Worm (Caenorhabditis elegans): Measurements from ENCODE around the gene F43C11.7.

Gene F43C11.7

DNA sequence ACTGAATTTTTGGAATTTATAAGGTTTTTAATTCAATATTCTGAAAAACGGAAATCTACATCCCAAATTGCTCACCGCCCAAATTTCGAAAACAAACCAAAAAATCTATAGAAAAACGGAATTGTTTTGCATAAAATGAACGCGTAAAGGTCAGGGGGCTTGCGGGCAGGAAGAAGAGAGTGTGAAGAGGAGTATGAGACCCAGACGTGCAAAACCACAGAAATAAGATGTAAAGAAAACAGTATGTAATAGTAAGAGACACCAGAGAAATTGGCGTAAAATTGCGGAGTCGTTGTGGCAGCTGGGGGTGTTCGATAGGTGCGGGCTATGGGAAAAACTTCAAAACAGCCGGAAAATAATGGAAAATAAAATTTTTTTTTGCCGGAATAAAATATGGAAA is 5.3 kb downstream of the F43C11.7 start (continued):
- peak in 1 of 2 experiments; percentile 10 for TF ChIP-seq lsy-2 (tag; optimal IDR thresholded peaks at IDR 0.05)
- no peak for TF ChIP-seq isw-1 (GFP tag; IDR thresholded peaks at IDR 0.05)
- TF ChIP-seq xbp-1 (tag; optimal IDR thresholded peaks at IDR 0.05): no peak
- peak; percentile 34 to 44 for TF ChIP-seq efl-1 (optimal IDR thresholded peaks at IDR 0.05)
- peak; percentile 18 to 20 for TF ChIP-seq efl-1 (GFP tag; optimal IDR thresholded peaks at IDR 0.05 in 1 of 2)
- TF ChIP-seq vab-15 (tag; optimal IDR thresholded peaks at IDR 0.05): no peak
- TF ChIP-seq mef-2 (tag; optimal IDR thresholded peaks at IDR 0.05): no peak
- no peak for TF ChIP-seq mab-9 (GFP tag; IDR thresholded peaks at IDR 0.05)
- TF ChIP-seq mdl-1 (tag; optimal IDR thresholded peaks at IDR 0.05): no peak

DNA sequence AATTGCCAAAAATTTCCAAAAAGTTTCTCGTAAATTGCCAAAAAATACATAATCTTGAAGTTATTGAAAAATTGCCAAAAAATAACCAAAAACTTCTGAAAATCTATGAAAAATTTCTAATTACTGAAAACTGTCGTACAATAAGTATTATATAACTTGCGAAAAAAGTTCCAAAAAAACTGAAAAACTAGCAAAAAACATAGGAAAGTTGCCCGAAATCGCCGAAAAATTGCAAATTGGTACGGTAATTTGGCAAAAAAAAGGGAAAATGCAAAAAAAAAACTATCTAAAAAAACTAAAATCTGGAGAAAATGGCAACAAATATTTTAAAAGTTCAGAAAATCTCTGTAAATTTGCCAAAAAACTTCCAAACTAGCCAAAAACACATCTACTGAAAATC is 5.8 kb downstream of the F43C11.7 start, which contains the start of gene enri-1:
Gene enri-1 (minus strand): TSS at position 101 of the 400 bp plus-strand sequence.
- no peak for TF ChIP-seq lsy-2 (tag; optimal IDR thresholded peaks at IDR 0.05)
- TF ChIP-seq F16B12.6 (tag; optimal IDR thresholded peaks at IDR 0.05): no peak
- no peak for TF ChIP-seq aly-2 (tag; optimal IDR thresholded peaks at IDR 0.05)
- no peak for TF ChIP-seq hlh-4 (tag; optimal IDR thresholded peaks at IDR 0.05)
- no peak for TF ChIP-seq ceh-88 (GFP tag; IDR thresholded peaks at IDR 0.05)
- no peak for TF ChIP-seq lin-39 (tag; optimal IDR thresholded peaks at IDR 0.05)
- TF ChIP-seq xbp-1 (tag; optimal IDR thresholded peaks at IDR 0.05): no peak
- TF ChIP-seq efl-1 (optimal IDR thresholded peaks at IDR 0.05): no peak
- TF ChIP-seq efl-1 (GFP tag; optimal IDR thresholded peaks at IDR 0.05 in 1 of 2): no peak
- no peak for TF ChIP-seq Y116A8C.19 (tag; optimal IDR thresholded peaks at IDR 0.05; ENCODE audit: borderline replicate concordance)
- no peak for TF ChIP-seq mef-2 (tag; optimal IDR thresholded peaks at IDR 0.05)
- TF ChIP-seq ztf-4 (tag; optimal IDR thresholded peaks at IDR 0.05): no peak
- no peak for TF ChIP-seq mdl-1 (tag; optimal IDR thresholded peaks at IDR 0.05)
- TF ChIP-seq isw-1 (GFP tag; IDR thresholded peaks at IDR 0.05): no peak
- no peak for TF ChIP-seq hpl-2 (GFP tag; optimal IDR thresholded peaks at IDR 0.05)
- no peak for TF ChIP-seq ama-1 (optimal IDR thresholded peaks at IDR 0.05)
- no peak for TF ChIP-seq unc-130 (tag; optimal IDR thresholded peaks at IDR 0.05)

DNA sequence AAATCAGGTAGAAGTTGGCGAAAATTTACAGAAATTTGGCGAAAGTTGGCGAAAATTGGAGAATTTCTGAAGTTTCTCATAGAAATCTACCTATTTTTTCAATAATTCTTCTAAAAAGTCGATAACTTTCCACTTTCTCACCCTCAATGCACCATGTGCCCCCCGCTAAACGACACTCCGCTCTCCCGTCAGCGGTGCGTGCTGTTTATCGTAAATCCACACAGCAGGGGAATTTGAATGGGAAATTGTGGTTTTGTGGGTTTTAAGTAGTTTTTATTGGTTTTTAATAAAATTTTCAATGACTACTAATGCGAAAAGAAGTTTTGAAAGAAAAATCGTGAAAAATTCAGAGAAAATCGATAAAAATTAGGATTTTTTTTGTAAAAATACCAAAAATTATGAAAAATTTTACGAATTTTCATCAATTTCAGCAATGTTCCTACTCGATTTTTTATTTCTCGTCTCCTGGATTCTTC is 6.3 kb downstream of the F43C11.7 start, which contains the start of gene F43C11.6:
Gene F43C11.6 (plus strand): TSS at position 426 of the 476 bp plus-strand sequence.
- TF ChIP-seq ceh-8 (GFP tag; optimal IDR thresholded peaks at IDR 0.05) (no peak), snu-23 (GFP tag; optimal IDR thresholded peaks at IDR 0.05) (no peak), C16A3.4 (tag; optimal IDR thresholded peaks at IDR 0.05) (peak; percentile 55), blmp-1 (tag; optimal IDR thresholded peaks at IDR 0.05) (no peak), swsn-7 (tag; optimal IDR thresholded peaks at IDR 0.05) (peak; percentile 7), elt-2 (tag; optimal IDR thresholded peaks at IDR 0.05) (no peak), zip-4 (GFP tag; optimal IDR thresholded peaks at IDR 0.05) (no peak), pqm-1 (tag; optimal IDR thresholded peaks at IDR 0.05) (no peak), unc-86 (tag; optimal IDR thresholded peaks at IDR 0.05) (no peak), alr-1 (tag; optimal IDR thresholded peaks at IDR 0.05; ENCODE audit: borderline replicate concordance) (no peak), ceh-63 (GFP tag; optimal IDR thresholded peaks at IDR 0.05) (no peak), elt-3 (tag; optimal IDR thresholded peaks at IDR 0.05) (no peak), lsy-2 (tag; optimal IDR thresholded peaks at IDR 0.05) (peak; percentile 37 to 73), mep-1 (tag; optimal IDR thresholded peaks at IDR 0.05) (no peak), C34B4.2 (tag; optimal IDR thresholded peaks at IDR 0.05) (no peak), rnt-1 (tag; optimal IDR thresholded peaks at IDR 0.05) (peak; percentile 81), sox-4 (tag; optimal IDR thresholded peaks at IDR 0.05) (no peak), tbx-2 (tag; optimal IDR thresholded peaks at IDR 0.05) (no peak), nhr-71 (tag; optimal IDR thresholded peaks at IDR 0.05) (no peak), egl-13 (tag; optimal IDR thresholded peaks at IDR 0.05) (no peak), ztf-4 (tag; optimal IDR thresholded peaks at IDR 0.05) (no peak), nhr-19 (GFP tag; conservative IDR thresholded peaks at IDR 0.05) (no peak), sup-37 (GFP tag; optimal IDR thresholded peaks at IDR 0.05) (no peak), hlh-17 (GFP tag; optimal IDR thresholded peaks at IDR 0.05; ENCODE audit: borderline replicate concordance) (no peak), fkh-4 (tag; optimal IDR thresholded peaks at IDR 0.05; ENCODE audit: borderline replicate concordance) (no peak), dsc-1 (tag; optimal IDR thresholded peaks at IDR 0.05) (no peak), mab-9 (GFP tag; IDR thresholded peaks at IDR 0.05) (no peak), egl-27 (tag; optimal IDR thresholded peaks at IDR 0.05) (no peak), tlp-1 (tag; optimal IDR thresholded peaks at IDR 0.05) (no peak), unc-30 (tag; optimal IDR thresholded peaks at IDR 0.05) (no peak), lin-14 (GFP tag; optimal IDR thresholded peaks at IDR 0.05) (no peak), unc-130 (tag; optimal IDR thresholded peaks at IDR 0.05) (no peak), nhr-11 (tag; optimal IDR thresholded peaks at IDR 0.05) (no peak), nhr-76 (tag; optimal IDR thresholded peaks at IDR 0.05) (no peak)
